Fruit fly (Drosophila melanogaster): ENCODE measurements around the gene milt.

Gene milt

dm6 chr2L:7037773-7038327 is at the start of gene milt (continued):
- TF ChIP-seq kni (GFP tag; optimal IDR thresholded peaks at IDR 0.05) (peak; percentile 24), CG3995 (GFP tag; optimal IDR thresholded peaks at IDR 0.05) (no peak), CG8478 (optimal IDR thresholded peaks at IDR 0.05) (no peak), ind (GFP tag; optimal IDR thresholded peaks at IDR 0.05) (no peak), CG13287 (GFP tag; IDR thresholded peaks at IDR 0.05; ENCODE audit: partially characterized antibody) (peak; percentile 84), Myb (GFP tag; optimal IDR thresholded peaks at IDR 0.05) (peak; percentile 33), CG15514 (GFP tag; optimal IDR thresholded peaks at IDR 0.05) (peak; percentile 40), CG2129 (GFP tag; IDR thresholded peaks at IDR 0.05; ENCODE audit: partially characterized antibody) (peak; percentile 35; the same call in 1 of the 2 replicates), CG7745 (tag; optimal IDR thresholded peaks at IDR 0.05) (no peak), B-H1 (GFP tag; IDR thresholded peaks at IDR 0.05) (no peak), CG6272 (GFP tag; IDR thresholded peaks at IDR 0.05) (no peak), CG17829 (tag; optimal IDR thresholded peaks at IDR 0.05) (peak; percentile 1), ttk (GFP tag; IDR thresholded peaks at IDR 0.05) (no peak), z (GFP tag; IDR thresholded peaks at IDR 0.05) (no peak), Sox100B (GFP tag; optimal IDR thresholded peaks at IDR 0.05) (no peak), HmgZ (tag; optimal IDR thresholded peaks at IDR 0.05) (peak; percentile 60), en (GFP tag; optimal IDR thresholded peaks at IDR 0.05) (no peak), CG17912 (GFP tag; optimal IDR thresholded peaks at IDR 0.05) (peak; percentile 9), Rx (GFP tag; IDR thresholded peaks at IDR 0.05) (no peak), Dll (GFP tag; IDR thresholded peaks at IDR 0.05; ENCODE audit: partially characterized antibody) (peak; percentile 82), esg (GFP tag; conservative IDR thresholded peaks at IDR 0.05) (no peak), CG7987 (GFP tag; optimal IDR thresholded peaks at IDR 0.05) (no peak), dati (GFP tag; IDR thresholded peaks at IDR 0.05) (no peak), amos (GFP tag; IDR thresholded peaks at IDR 0.05; ENCODE audit: partially characterized antibody) (peak; percentile 90), CG6791 (GFP tag; IDR thresholded peaks at IDR 0.05; ENCODE audit: partially characterized antibody) (peak; percentile 91), CG6175 (GFP tag; IDR thresholded peaks at IDR 0.05) (no peak), CG15479 (GFP tag; optimal IDR thresholded peaks at IDR 0.05) (no peak), CG4360 (GFP tag; IDR thresholded peaks at IDR 0.05) (no peak; the same call in 1 of the 2 replicates), odd (GFP tag; optimal IDR thresholded peaks at IDR 0.05) (no peak), HLH54F (GFP tag; optimal IDR thresholded peaks at IDR 0.05) (no peak), CG13624 (GFP tag; optimal IDR thresholded peaks at IDR 0.05) (peak; percentile 38), CG12104 (GFP tag; optimal IDR thresholded peaks at IDR 0.05) (no peak), GATAe (GFP tag; conservative IDR thresholded peaks at IDR 0.05) (no peak), sd (tag; optimal IDR thresholded peaks at IDR 0.05) (peak; percentile 11), CG8765 (GFP tag; IDR thresholded peaks at IDR 0.05) (no peak), CG1602 (GFP tag; optimal IDR thresholded peaks at IDR 0.05) (no peak), CG32532 (GFP tag; IDR thresholded peaks at IDR 0.05) (no peak), sna (GFP tag; IDR thresholded peaks at IDR 0.05; ENCODE audit: partially characterized antibody) (peak; percentile 76), nmo (GFP tag; optimal IDR thresholded peaks at IDR 0.05) (peak; percentile 47), CG7271 (tag; optimal IDR thresholded peaks at IDR 0.05) (no peak), CG1603 (tag; optimal IDR thresholded peaks at IDR 0.05) (peak; percentile 65), eyg (GFP tag; optimal IDR thresholded peaks at IDR 0.05) (no peak), CG4282 (GFP tag; optimal IDR thresholded peaks at IDR 0.05) (no peak), lmd (GFP tag; IDR thresholded peaks at IDR 0.05) (no peak), CG11247 (GFP tag; IDR thresholded peaks at IDR 0.05) (no peak), CG2889 (GFP tag; IDR thresholded peaks at IDR 0.05) (no peak), corto (GFP tag; optimal IDR thresholded peaks at IDR 0.05) (no peak), repo (GFP tag; optimal IDR thresholded peaks at IDR 0.05) (no peak), lov (optimal IDR thresholded peaks at IDR 0.05) (no peak), lov (GFP tag; IDR thresholded peaks at IDR 0.05) (no peak), Dip3 (GFP tag; optimal IDR thresholded peaks at IDR 0.05) (no peak), CG12942 (GFP tag; optimal IDR thresholded peaks at IDR 0.05) (no peak)
